Fruit fly (Drosophila melanogaster): ENCODE results near the gene Flo2.

The Flo2 gene

dm6 chrX:14955050-14955783 lies 116.0 kb downstream of the Flo2 start, which contains the start of the genes CG9030 and eag (continued):
- TF ChIP-seq CG17568 (GFP tag; optimal IDR thresholded peaks at IDR 0.05) (no peak), btn (GFP tag; optimal IDR thresholded peaks at IDR 0.05) (no peak), CG4730 (GFP tag; IDR thresholded peaks at IDR 0.05) (no peak), CG32532 (GFP tag; IDR thresholded peaks at IDR 0.05) (peak; percentile 22; the same call in 1 of the 2 replicates), CG17912 (GFP tag; optimal IDR thresholded peaks at IDR 0.05) (no peak), nerfin-2 (GFP tag; IDR thresholded peaks at IDR 0.05; ENCODE audit: partially characterized antibody) (peak; percentile 78), CG32767 (GFP tag; IDR thresholded peaks at IDR 0.05) (no peak), CG16815 (GFP tag; optimal IDR thresholded peaks at IDR 0.05) (no peak), Oli (tag; optimal IDR thresholded peaks at IDR 0.05) (no peak), chm (GFP tag; IDR thresholded peaks at IDR 0.05) (no peak), esg (GFP tag; conservative IDR thresholded peaks at IDR 0.05) (no peak), CG42726 (GFP tag; IDR thresholded peaks at IDR 0.05; ENCODE audit: partially characterized antibody) (peak; percentile 90), dm (GFP tag; optimal IDR thresholded peaks at IDR 0.05) (no peak), chif (GFP tag; optimal IDR thresholded peaks at IDR 0.05) (no peak), HLH3B (GFP tag; IDR thresholded peaks at IDR 0.05) (no peak), croc (GFP tag; conservative IDR thresholded peaks at IDR 0.05) (no peak), CG11085 (GFP tag; IDR thresholded peaks at IDR 0.05) (no peak), Sry-δ (GFP tag; optimal IDR thresholded peaks at IDR 0.05) (peak; percentile 94), shn (GFP tag; optimal IDR thresholded peaks at IDR 0.05) (no peak), CG1602 (GFP tag; optimal IDR thresholded peaks at IDR 0.05) (no peak), Scr (GFP tag; IDR thresholded peaks at IDR 0.05; ENCODE audit: partially characterized antibody) (peak; percentile 82), Dbx (GFP tag; IDR thresholded peaks at IDR 0.05) (0 out of 3 replicates have a peak, but pooled peaks have one; percentile 16), Nf-YC (tag; optimal IDR thresholded peaks at IDR 0.05) (no peak), TFAM (GFP tag; optimal IDR thresholded peaks at IDR 0.05) (no peak), Dad (GFP tag; optimal IDR thresholded peaks at IDR 0.05) (no peak), az2 (GFP tag; optimal IDR thresholded peaks at IDR 0.05) (no peak), CG17328 (GFP tag; IDR thresholded peaks at IDR 0.05) (no peak), CG12391 (tag; optimal IDR thresholded peaks at IDR 0.05) (no peak), CG12659 (GFP tag; optimal IDR thresholded peaks at IDR 0.05) (peak; percentile 23), CG13624 (GFP tag; optimal IDR thresholded peaks at IDR 0.05) (peak; percentile 27), CG12104 (GFP tag; optimal IDR thresholded peaks at IDR 0.05) (no peak), al (GFP tag; IDR thresholded peaks at IDR 0.05) (0 out of 2 replicates have a peak, but pooled peaks have one; percentile 6), Hr78 (GFP tag; optimal IDR thresholded peaks at IDR 0.05) (no peak), Sry-β (GFP tag; optimal IDR thresholded peaks at IDR 0.05) (no peak), dmrt11E (tag; optimal IDR thresholded peaks at IDR 0.05) (no peak), CG13424 (tag; optimal IDR thresholded peaks at IDR 0.05) (no peak), CG14860 (GFP tag; IDR thresholded peaks at IDR 0.05; ENCODE audit: partially characterized antibody) (peak; percentile 75), Hsf (GFP tag; optimal IDR thresholded peaks at IDR 0.05) (no peak), hkb (optimal IDR thresholded peaks at IDR 0.05) (no peak), hkb (GFP tag; IDR thresholded peaks at IDR 0.05) (no peak), Bteb2 (GFP tag; optimal IDR thresholded peaks at IDR 0.05) (no peak), CHES-1-like (GFP tag; optimal IDR thresholded peaks at IDR 0.05) (no peak), CG43689 (GFP tag; IDR thresholded peaks at IDR 0.05) (no peak), otp (GFP tag; IDR thresholded peaks at IDR 0.05) (no peak), ind (GFP tag; optimal IDR thresholded peaks at IDR 0.05) (no peak), CG14050 (GFP tag; IDR thresholded peaks at IDR 0.05) (no peak), CG31441 (GFP tag; IDR thresholded peaks at IDR 0.05) (no peak), CG9876 (GFP tag; optimal IDR thresholded peaks at IDR 0.05) (no peak), bcd (GFP tag; optimal IDR thresholded peaks at IDR 0.05) (peak; percentile 17), CG32772 (GFP tag; IDR thresholded peaks at IDR 0.05) (no peak), CG18262 (tag; optimal IDR thresholded peaks at IDR 0.05) (no peak)
